Worm (Caenorhabditis elegans) whole organism, L1 larva: ENCODE data around the gene srx-60.

ENCODE experiments used
- alr-1 ChIP-seq: fragments of 200-800 bp; sonication (Bioruptor generic); optimal IDR thresholded peaks from 2 replicates; lab custom pipeline; 2018; ENCODE audit warnings: borderline replicate concordance, mild to moderate bottlenecking, missing genetic modification characterization, missing compliant biosample characterization
- elt-2 ChIP-seq: sonication (generic microtip); optimal IDR thresholded peaks from 2 replicates; lab custom pipeline; 2016; ENCODE audit warnings: missing genetic modification characterization, mild to moderate bottlenecking, inconsistent platforms, missing compliant biosample characterization, missing genetic modification reagents
- elt-3 ChIP-seq, 6 experiments: fragments of 150-350 bp in 1 of 6; sonication (generic microtip); optimal IDR thresholded peaks; 2 replicates each; lab custom pipeline; 2017 to 2018; ENCODE audit warnings: missing biosample characterization in 6 of 6, missing genetic modification characterization in 6 of 6, inconsistent platforms in 1 of 6
- fos-1 ChIP-seq: fragments of 150-350 bp; optimal IDR thresholded peaks from 2 replicates; lab custom pipeline; 2014; ENCODE audit warnings: missing biosample characterization, missing genetic modification characterization
- jun-1 ChIP-seq: fragments of 150-350 bp; optimal IDR thresholded peaks from 2 replicates; lab custom pipeline; 2014; ENCODE audit warnings: missing biosample characterization, missing genetic modification reagents, missing genetic modification characterization
- lin-39 ChIP-seq: fragments of 150-350 bp; optimal IDR thresholded peaks from 2 replicates; lab custom pipeline; 2014; ENCODE audit warnings: missing biosample characterization, missing genetic modification reagents, missing genetic modification characterization
- mab-9 ChIP-seq: fragments of 200-800 bp; sonication (Bioruptor generic); IDR thresholded peaks from 2 replicates; pipeline ENCODE4 v1.3.6; 2022; ENCODE audit warnings: missing genetic modification reagents, missing genetic modification characterization, missing compliant biosample characterization
- nhr-12 ChIP-seq: sonication (generic microtip); optimal IDR thresholded peaks from 2 replicates; lab custom pipeline; 2017; ENCODE audit warnings: missing biosample characterization, missing genetic modification characterization
- nhr-77 ChIP-seq: fragments of 150-350 bp; optimal IDR thresholded peaks from 2 replicates; lab custom pipeline; 2014; ENCODE audit warnings: missing biosample characterization, missing genetic modification characterization
- nhr-84 ChIP-seq: sonication (generic microtip); optimal IDR thresholded peaks from 2 replicates; lab custom pipeline; 2017; ENCODE audit warnings: missing biosample characterization, missing genetic modification characterization
- snpc-4 ChIP-seq: fragments of 150-350 bp; optimal IDR thresholded peaks from 2 replicates; lab custom pipeline; 2014; ENCODE audit warnings: missing biosample characterization, missing genetic modification characterization
- sptf-1 ChIP-seq: fragments of 150-350 bp; optimal IDR thresholded peaks from 2 replicates; lab custom pipeline; 2014; ENCODE audit warnings: missing biosample characterization, missing genetic modification characterization
- swsn-7 ChIP-seq: sonication (generic microtip); optimal IDR thresholded peaks from 2 replicates; lab custom pipeline; 2016; ENCODE audit warnings: missing genetic modification characterization, missing compliant biosample characterization
- zag-1 ChIP-seq: fragments of 150-350 bp; optimal IDR thresholded peaks from 2 replicates; lab custom pipeline; 2014; ENCODE audit warnings: missing biosample characterization, missing genetic modification characterization

DNA sequence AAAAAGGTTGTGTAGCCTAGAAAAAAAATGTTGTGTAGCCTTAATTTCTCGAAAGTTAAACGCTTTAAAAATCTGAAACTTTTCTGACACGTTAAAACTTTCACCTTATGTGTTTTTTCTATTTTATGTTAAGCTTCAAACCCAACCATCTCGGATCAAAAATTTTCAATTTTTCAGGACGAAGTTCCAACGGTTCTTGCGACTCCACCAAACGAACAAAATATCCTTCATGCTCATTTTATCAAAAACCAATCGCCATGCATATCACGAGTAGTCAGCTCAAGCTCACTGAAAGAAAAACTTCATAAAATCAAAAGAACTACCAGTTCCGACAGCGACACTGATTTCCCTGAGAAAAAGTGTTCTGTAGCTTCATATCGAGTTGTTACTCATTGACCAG lies 35.8 kb downstream of the srx-60 start:
- TF ChIP-seq nhr-84 (tag; lab: Kevin White, UChicago) (no peak), elt-2 (tag; lab: Kevin White, UChicago) (no peak), elt-3 (tag; optimal IDR thresholded peaks at IDR 0.05; lab: Kevin White, UChicago) (no peak), sptf-1 (tag; lab: Kevin White, UChicago) (no peak), snpc-4 (no peak), nhr-12 (tag; lab: Kevin White, UChicago) (no peak), alr-1 (tag; lab: Kevin White, UChicago) (no peak), swsn-7 (tag; lab: Kevin White, UChicago) (no peak), lin-39 (tag; lab: Kevin White, UChicago) (no peak), nhr-77 (tag; lab: Kevin White, UChicago) (no peak), mab-9 (GFP tag; lab: Robert Waterston, UW) (no peak), jun-1 (no peak), zag-1 (tag; lab: Kevin White, UChicago) (no peak), fos-1 (tag; lab: Kevin White, UChicago) (no peak)
